Worm (Caenorhabditis elegans): ENCODE data around the gene C16E9.1.
A peak's percentile ranks its signal among the peaks of the same experiment; 100 is the strongest.

DNA sequence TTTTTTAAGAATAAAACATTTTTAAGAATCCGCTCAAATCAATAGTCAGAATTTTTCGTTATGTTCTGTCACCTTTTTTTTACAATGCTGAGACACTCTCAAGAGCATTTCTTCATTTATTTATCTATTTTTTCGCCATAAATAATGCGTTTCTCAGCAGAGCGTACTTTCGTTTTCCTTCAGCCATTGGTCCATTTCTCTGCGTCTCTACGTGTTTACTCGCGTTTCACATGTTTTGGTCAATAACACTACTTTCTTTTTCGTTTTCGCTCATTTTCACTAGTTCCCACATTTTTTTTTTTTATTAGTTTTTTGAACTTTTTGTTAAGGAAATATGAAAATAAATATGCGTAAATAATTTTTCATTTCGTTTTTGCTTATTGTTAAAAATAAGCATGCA, 5.6 kb upstream of the C16E9.1 start:
- TF ChIP-seq lin-39 (tag; optimal IDR thresholded peaks at IDR 0.05) = peak; percentile 31
- no peak for TF ChIP-seq ZK546.5 (tag; optimal IDR thresholded peaks at IDR 0.05)

All from whole organism, L3 larva.